Fruit fly (Drosophila melanogaster): ENCODE measurements around the gene D2hgdh.

D2hgdh gene

DNA sequence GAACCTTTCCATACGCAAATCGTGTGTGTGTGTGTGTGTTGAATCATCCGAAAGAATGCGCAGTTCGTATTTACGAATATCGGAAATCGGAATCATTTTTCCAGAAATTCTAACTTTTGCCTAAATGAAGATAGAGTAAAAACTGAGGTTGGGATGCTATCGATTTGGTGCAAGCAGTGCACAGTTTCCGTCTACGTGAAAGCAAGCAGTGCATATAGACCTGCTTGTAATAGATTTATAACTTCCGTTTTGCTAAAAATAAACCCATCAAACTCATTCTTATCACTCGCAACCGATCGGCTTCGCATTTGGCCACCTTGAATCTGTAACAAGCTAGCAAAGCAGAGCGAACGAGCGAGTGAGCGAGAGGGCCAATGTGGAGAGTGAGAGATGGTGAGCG lies 34.9 kb upstream of the D2hgdh start:
- TF ChIP-seq Clk (GFP tag; optimal IDR thresholded peaks at IDR 0.05): no peak
- TF ChIP-seq cnc (optimal IDR thresholded peaks at IDR 0.05): no peak
- no peak for TF ChIP-seq CG7045 (GFP tag; optimal IDR thresholded peaks at IDR 0.05)
- no peak for TF ChIP-seq Hr96 (GFP tag; optimal IDR thresholded peaks at IDR 0.05)
- no peak for TF ChIP-seq tj (GFP tag; optimal IDR thresholded peaks at IDR 0.05)
- no peak for TF ChIP-seq CG7101 (tag; optimal IDR thresholded peaks at IDR 0.05)
- TF ChIP-seq CG33017 (tag; optimal IDR thresholded peaks at IDR 0.05): no peak
- no peak for TF ChIP-seq cic (GFP tag; optimal IDR thresholded peaks at IDR 0.05)
- TF ChIP-seq CG1620 (GFP tag; optimal IDR thresholded peaks at IDR 0.05): no peak
- TF ChIP-seq kay (GFP tag; ENCODE audit: borderline replicate concordance): no peak
- TF ChIP-seq bab1 (GFP tag; optimal IDR thresholded peaks at IDR 0.05): no peak
- no peak for TF ChIP-seq CG5204 (GFP tag; optimal IDR thresholded peaks at IDR 0.05)
- no peak for TF ChIP-seq CG12768 (GFP tag; optimal IDR thresholded peaks at IDR 0.05)
- no peak for TF ChIP-seq pad (GFP tag; optimal IDR thresholded peaks at IDR 0.05)
- no peak for TF ChIP-seq Crg-1 (GFP tag; optimal IDR thresholded peaks at IDR 0.05)
- TF ChIP-seq CG14711 (tag; optimal IDR thresholded peaks at IDR 0.05): no peak
- no peak for TF ChIP-seq toe (GFP tag; optimal IDR thresholded peaks at IDR 0.05)
- TF ChIP-seq ovo (GFP tag; optimal IDR thresholded peaks at IDR 0.05): no peak
- no peak for TF ChIP-seq CG11617 (GFP tag; optimal IDR thresholded peaks at IDR 0.05)

dm6 chrX:2107782-2108409 lies 33.4 kb upstream of the D2hgdh start:
- TF ChIP-seq ovo (GFP tag; optimal IDR thresholded peaks at IDR 0.05) (peak; percentile 85), Clk (GFP tag; optimal IDR thresholded peaks at IDR 0.05) (peak; percentile 66), cic (GFP tag; optimal IDR thresholded peaks at IDR 0.05) (peak; percentile 93), kay (GFP tag; ENCODE audit: borderline replicate concordance) (no peak), CG7101 (tag; optimal IDR thresholded peaks at IDR 0.05) (peak; percentile 95), toe (GFP tag; optimal IDR thresholded peaks at IDR 0.05) (peak; percentile 72), Crg-1 (GFP tag; optimal IDR thresholded peaks at IDR 0.05) (peak; percentile 72), CG11617 (GFP tag; optimal IDR thresholded peaks at IDR 0.05) (peak; percentile 89), CG5204 (GFP tag; optimal IDR thresholded peaks at IDR 0.05) (peak; percentile 66), CG1620 (GFP tag; optimal IDR thresholded peaks at IDR 0.05) (peak; percentile 80), pad (GFP tag; optimal IDR thresholded peaks at IDR 0.05) (peak; percentile 74), tj (GFP tag; optimal IDR thresholded peaks at IDR 0.05) (peak; percentile 68), Hr96 (GFP tag; optimal IDR thresholded peaks at IDR 0.05) (peak; percentile 89), CG33017 (tag; optimal IDR thresholded peaks at IDR 0.05) (peak; percentile 87), CG12768 (GFP tag; optimal IDR thresholded peaks at IDR 0.05) (peak; percentile 86), CG7045 (GFP tag; optimal IDR thresholded peaks at IDR 0.05) (peak; percentile 79), Mnt (GFP tag; optimal IDR thresholded peaks at IDR 0.05) (peak; percentile 77), bab1 (GFP tag; optimal IDR thresholded peaks at IDR 0.05) (peak; percentile 94), cnc (optimal IDR thresholded peaks at IDR 0.05) (no peak), CG14711 (tag; optimal IDR thresholded peaks at IDR 0.05) (peak; percentile 87)

- TF ChIP-seq CG5204 (GFP tag; optimal IDR thresholded peaks at IDR 0.05): no peak
- TF ChIP-seq cnc (optimal IDR thresholded peaks at IDR 0.05): no peak
- TF ChIP-seq Mnt (GFP tag; optimal IDR thresholded peaks at IDR 0.05): no peak
- TF ChIP-seq ovo (GFP tag; optimal IDR thresholded peaks at IDR 0.05): no peak
- peak; percentile 16 for TF ChIP-seq pad (GFP tag; optimal IDR thresholded peaks at IDR 0.05)
- no peak for TF ChIP-seq CG11617 (GFP tag; optimal IDR thresholded peaks at IDR 0.05)
- TF ChIP-seq CG7101 (tag; optimal IDR thresholded peaks at IDR 0.05): peak; percentile 74
- peak; percentile 71 for TF ChIP-seq CG14711 (tag; optimal IDR thresholded peaks at IDR 0.05)
- TF ChIP-seq Crg-1 (GFP tag; optimal IDR thresholded peaks at IDR 0.05): no peak
- TF ChIP-seq toe (GFP tag; optimal IDR thresholded peaks at IDR 0.05): no peak
- TF ChIP-seq Hr96 (GFP tag; optimal IDR thresholded peaks at IDR 0.05): no peak
- TF ChIP-seq cic (GFP tag; optimal IDR thresholded peaks at IDR 0.05): no peak
- no peak for TF ChIP-seq Clk (GFP tag; optimal IDR thresholded peaks at IDR 0.05)
- TF ChIP-seq tj (GFP tag; optimal IDR thresholded peaks at IDR 0.05): no peak
- TF ChIP-seq CG7045 (GFP tag; optimal IDR thresholded peaks at IDR 0.05): peak; percentile 64
- peak; percentile 54 for TF ChIP-seq kay (GFP tag; ENCODE audit: borderline replicate concordance)
- peak; percentile 47 for TF ChIP-seq CG33017 (tag; optimal IDR thresholded peaks at IDR 0.05)
- TF ChIP-seq bab1 (GFP tag; optimal IDR thresholded peaks at IDR 0.05): peak; percentile 32
- TF ChIP-seq CG1620 (GFP tag; optimal IDR thresholded peaks at IDR 0.05): no peak
- peak; percentile 62 for TF ChIP-seq CG12768 (GFP tag; optimal IDR thresholded peaks at IDR 0.05)
Measured at dm6 chrX:2108639-2109038, 32.6 kb upstream of the D2hgdh start.

dm6 chrX:2112660-2113059 lies 28.6 kb upstream of the D2hgdh start:
- TF ChIP-seq CG1620 (GFP tag; optimal IDR thresholded peaks at IDR 0.05) (no peak), CG7101 (tag; optimal IDR thresholded peaks at IDR 0.05) (no peak), tj (GFP tag; optimal IDR thresholded peaks at IDR 0.05) (no peak), CG5204 (GFP tag; optimal IDR thresholded peaks at IDR 0.05) (no peak), CG14711 (tag; optimal IDR thresholded peaks at IDR 0.05) (no peak), bab1 (GFP tag; optimal IDR thresholded peaks at IDR 0.05) (no peak), cnc (optimal IDR thresholded peaks at IDR 0.05) (no peak), Mnt (GFP tag; optimal IDR thresholded peaks at IDR 0.05) (no peak), pad (GFP tag; optimal IDR thresholded peaks at IDR 0.05) (no peak), Hr96 (GFP tag; optimal IDR thresholded peaks at IDR 0.05) (no peak), CG33017 (tag; optimal IDR thresholded peaks at IDR 0.05) (no peak), ovo (GFP tag; optimal IDR thresholded peaks at IDR 0.05) (no peak), cic (GFP tag; optimal IDR thresholded peaks at IDR 0.05) (no peak), CG11617 (GFP tag; optimal IDR thresholded peaks at IDR 0.05) (no peak), CG7045 (GFP tag; optimal IDR thresholded peaks at IDR 0.05) (no peak), Crg-1 (GFP tag; optimal IDR thresholded peaks at IDR 0.05) (no peak), kay (GFP tag; ENCODE audit: borderline replicate concordance) (no peak)

DNA sequence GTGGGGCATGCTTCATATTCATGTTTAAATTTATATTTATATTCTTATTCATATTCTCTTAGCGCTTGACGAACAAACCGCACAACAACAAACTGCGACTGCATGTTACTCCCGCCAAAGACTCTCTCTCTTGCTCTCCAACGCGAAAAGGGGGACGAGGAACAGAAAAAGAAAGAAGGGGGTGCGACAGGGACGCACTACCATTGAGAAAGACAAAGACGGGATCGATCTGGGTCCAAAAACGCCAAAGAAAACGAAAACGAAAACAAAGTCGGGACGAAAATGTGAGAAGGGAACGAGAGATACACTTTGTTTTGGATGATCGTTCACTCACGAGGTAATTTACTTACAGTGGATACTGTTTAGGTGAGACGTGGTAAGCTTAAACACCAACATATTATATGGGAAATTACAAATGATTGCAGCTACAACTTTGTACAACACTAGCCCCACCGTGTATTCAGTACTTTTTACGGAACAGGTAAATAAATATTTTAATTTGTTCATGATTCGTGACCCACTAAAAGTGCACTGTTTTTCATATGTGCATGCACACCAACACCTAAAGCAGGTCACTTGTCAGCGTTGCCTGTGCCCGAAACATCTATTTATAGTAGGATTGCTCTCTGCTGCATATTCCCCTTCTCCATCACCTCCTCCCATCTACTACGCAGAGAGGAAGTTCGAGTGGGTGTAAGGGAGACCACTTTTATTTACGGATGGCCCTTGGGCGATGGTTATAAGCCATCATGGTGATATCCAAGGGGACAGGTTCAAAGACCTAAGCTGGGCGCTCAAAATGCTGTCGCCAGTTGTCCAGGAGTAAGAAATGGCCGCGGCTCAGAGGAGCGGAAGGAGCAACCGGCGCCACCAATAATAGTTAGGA lies 19.3 kb upstream of the D2hgdh start:
- TF ChIP-seq ovo (GFP tag; optimal IDR thresholded peaks at IDR 0.05) (no peak), Mnt (GFP tag; optimal IDR thresholded peaks at IDR 0.05) (no peak), CG11617 (GFP tag; optimal IDR thresholded peaks at IDR 0.05) (no peak), CG5204 (GFP tag; optimal IDR thresholded peaks at IDR 0.05) (no peak), Hr96 (GFP tag; optimal IDR thresholded peaks at IDR 0.05) (no peak), bab1 (GFP tag; optimal IDR thresholded peaks at IDR 0.05) (peak; percentile 9), kay (GFP tag; ENCODE audit: borderline replicate concordance) (no peak), CG33017 (tag; optimal IDR thresholded peaks at IDR 0.05) (peak; percentile 48), CG7045 (GFP tag; optimal IDR thresholded peaks at IDR 0.05) (no peak), tj (GFP tag; optimal IDR thresholded peaks at IDR 0.05) (no peak), cnc (optimal IDR thresholded peaks at IDR 0.05) (no peak), Clk (GFP tag; optimal IDR thresholded peaks at IDR 0.05) (no peak), cic (GFP tag; optimal IDR thresholded peaks at IDR 0.05) (no peak), pad (GFP tag; optimal IDR thresholded peaks at IDR 0.05) (peak; percentile 99), CG14711 (tag; optimal IDR thresholded peaks at IDR 0.05) (peak; percentile 12), CG1620 (GFP tag; optimal IDR thresholded peaks at IDR 0.05) (no peak), toe (GFP tag; optimal IDR thresholded peaks at IDR 0.05) (no peak), CG12768 (GFP tag; optimal IDR thresholded peaks at IDR 0.05) (no peak), CG7101 (tag; optimal IDR thresholded peaks at IDR 0.05) (peak; percentile 12), Crg-1 (GFP tag; optimal IDR thresholded peaks at IDR 0.05) (no peak)
